Worm (Caenorhabditis elegans) whole organism, L1 larva: Measurements from ENCODE around the gene clec-40.

Experiments used
- ama-1 ChIP-seq: fragments of 150-350 bp; optimal IDR thresholded peaks from 2 replicates; lab custom pipeline; 2014
- hlh-4 ChIP-seq: sonication (generic microtip); optimal IDR thresholded peaks from 2 replicates; lab custom pipeline; 2016; ENCODE audit warnings: mild to moderate bottlenecking, missing genetic modification characterization, missing compliant biosample characterization
- lin-15B ChIP-seq: fragments of 150-350 bp; sonication (generic microtip); optimal IDR thresholded peaks from 3 replicates; lab custom pipeline; 2014; ENCODE audit warnings: missing biosample characterization, missing genetic modification characterization
- nhr-11 ChIP-seq: fragments of 150-350 bp; optimal IDR thresholded peaks from 2 replicates; lab custom pipeline; 2014; ENCODE audit warnings: missing biosample characterization, missing genetic modification characterization
- nhr-237 ChIP-seq: fragments of 150-350 bp; optimal IDR thresholded peaks from 2 replicates; lab custom pipeline; 2014; ENCODE audit warnings: missing biosample characterization, missing genetic modification characterization
- unc-62 ChIP-seq: fragments of 150-350 bp; optimal IDR thresholded peaks from 2 replicates; lab custom pipeline; 2014; ENCODE audit warnings: missing biosample characterization, missing genetic modification reagents, missing genetic modification characterization
- unc-86 ChIP-seq: sonication (generic microtip); optimal IDR thresholded peaks from 2 replicates; lab custom pipeline; 2016; ENCODE audit warnings: missing genetic modification characterization, missing compliant biosample characterization
- zag-1 ChIP-seq: fragments of 150-350 bp; optimal IDR thresholded peaks from 2 replicates; lab custom pipeline; 2014; ENCODE audit warnings: missing biosample characterization, missing genetic modification characterization
- ztf-4 ChIP-seq: fragments of 150-350 bp; optimal IDR thresholded peaks from 2 replicates; lab custom pipeline; 2014; ENCODE audit warnings: missing biosample characterization, missing genetic modification characterization

DNA sequence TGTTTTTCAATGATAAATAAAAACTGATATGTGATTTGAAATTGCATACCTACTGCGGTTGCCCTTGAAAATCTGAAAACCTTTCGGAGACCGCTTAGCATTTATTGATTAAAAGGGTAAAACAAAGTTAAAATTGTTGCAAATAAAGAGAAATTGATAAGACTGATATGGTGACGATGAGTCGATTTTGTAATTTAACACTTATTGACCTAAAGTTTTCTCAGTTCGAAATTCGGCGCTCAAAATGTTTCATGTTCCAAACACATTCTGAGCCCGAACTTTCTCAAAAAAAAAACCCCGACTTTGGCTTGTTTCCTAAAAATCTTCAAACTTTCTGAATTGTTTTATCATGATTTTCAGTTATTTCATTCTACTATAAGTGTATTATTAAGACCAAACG, at the start of gene clec-40:
- no peak for TF ChIP-seq zag-1
- TF ChIP-seq ztf-4, result no peak
- TF ChIP-seq lin-15B, result no peak
- no peak for TF ChIP-seq hlh-4 (tag; lab: Kevin White, UChicago)
- TF ChIP-seq ama-1 (lab: Kevin White, UChicago), result no peak
- TF ChIP-seq unc-86 (tag; lab: Kevin White, UChicago), result no peak
- TF ChIP-seq unc-62 (GFP tag; lab: Kevin White, UChicago), result no peak
- no peak for TF ChIP-seq nhr-237 (tag; lab: Kevin White, UChicago)
- no peak for TF ChIP-seq nhr-11 (tag; lab: Kevin White, UChicago)
